Fruit fly (Drosophila melanogaster) whole organism, prepupa: Measurements from ENCODE around the gene Inx7.

ENCODE experiments used
- CG10669 ChIP-seq: fragments of 200-800 bp; sonication (Bioruptor generic); optimal IDR thresholded peaks from 3 replicates; lab custom pipeline; 2018; ENCODE audit warnings: missing biosample characterization, mild to moderate bottlenecking, missing genetic modification characterization, moderate library complexity
- CG11294 ChIP-seq: fragments of 200-800 bp; sonication (Bioruptor generic); IDR thresholded peaks from 2 replicates; pipeline ENCODE4 v1.3.6; 2022; ENCODE audit warnings: missing biosample characterization, missing genetic modification characterization
- CG11762 ChIP-seq: fragments of 200-800 bp; sonication (Bioruptor generic); optimal IDR thresholded peaks from 3 replicates; lab custom pipeline; 2016; ENCODE audit warnings: missing biosample characterization, missing genetic modification characterization; ENCODE audit not compliant: insufficient read depth
- CG11902 ChIP-seq: fragments of 200-800 bp; sonication (Bioruptor generic); optimal IDR thresholded peaks from 3 replicates; lab custom pipeline; 2016; ENCODE audit warnings: missing biosample characterization, missing genetic modification characterization
- CG15336 ChIP-seq: fragments of 200-800 bp; sonication (Bioruptor generic); IDR thresholded peaks from 2 replicates; pipeline ENCODE4 v1.3.6; 2022; ENCODE audit warnings: missing biosample characterization, missing genetic modification characterization
- CG1621 ChIP-seq: fragments of 200-800 bp; sonication (Bioruptor generic); optimal IDR thresholded peaks from 3 replicates; lab custom pipeline; 2018; ENCODE audit warnings: missing biosample characterization, mild to moderate bottlenecking, missing genetic modification characterization
- CG3032 ChIP-seq: fragments of 200-800 bp; optimal IDR thresholded peaks from 2 replicates; lab custom pipeline; 2019; ENCODE audit warnings: missing biosample characterization, mild to moderate bottlenecking, missing genetic modification characterization, moderate library complexity
- CG31627 ChIP-seq: fragments of 200-800 bp; sonication (Bioruptor generic); optimal IDR thresholded peaks from 3 replicates; lab custom pipeline; 2016; ENCODE audit warnings: missing biosample characterization, missing genetic modification characterization
- CG32006 ChIP-seq: fragments of 200-800 bp; sonication (Bioruptor generic); optimal IDR thresholded peaks from 3 replicates; lab custom pipeline; 2017; ENCODE audit warnings: missing biosample characterization, mild to moderate bottlenecking, missing genetic modification characterization
- CG34406 ChIP-seq: fragments of 200-800 bp; sonication (Bioruptor generic); optimal IDR thresholded peaks from 3 replicates; lab custom pipeline; 2016; ENCODE audit warnings: missing biosample characterization, missing genetic modification characterization
- CG3919 ChIP-seq: fragments of 200-800 bp; sonication (Bioruptor generic); optimal IDR thresholded peaks from 3 replicates; lab custom pipeline; 2016; ENCODE audit warnings: missing biosample characterization, missing genetic modification characterization
- CG6163 ChIP-seq: fragments of 200-800 bp; sonication (Bioruptor generic); IDR thresholded peaks from 3 replicates; pipeline ENCODE4 v1.3.6; 2022; ENCODE audit warnings: missing biosample characterization, missing genetic modification characterization
- CG6276 ChIP-seq: fragments of 200-800 bp; sonication (Bioruptor generic); optimal IDR thresholded peaks from 2 replicates; lab custom pipeline; 2017; ENCODE audit warnings: missing biosample characterization, mild to moderate bottlenecking, missing genetic modification characterization
- CG6792 ChIP-seq: fragments of 200-800 bp; sonication (Bioruptor generic); optimal IDR thresholded peaks from 3 replicates; lab custom pipeline; 2016; ENCODE audit warnings: missing biosample characterization, missing genetic modification characterization
- CG6808 ChIP-seq: fragments of 200-800 bp; sonication (Bioruptor generic); optimal IDR thresholded peaks from 3 replicates; lab custom pipeline; 2017; ENCODE audit warnings: missing biosample characterization, missing genetic modification characterization, mild to moderate bottlenecking, moderate library complexity, missing genetic modification reagents
- CG7368 ChIP-seq: fragments of 200-800 bp; sonication (Bioruptor generic); optimal IDR thresholded peaks from 3 replicates; lab custom pipeline; 2016; ENCODE audit warnings: missing biosample characterization, missing genetic modification characterization
- CG8119 ChIP-seq: fragments of 200-800 bp; sonication (Bioruptor generic); IDR thresholded peaks from 3 replicates; pipeline ENCODE4 v1.3.6; 2022; ENCODE audit warnings: missing biosample characterization, missing genetic modification characterization
- CG8319 ChIP-seq: fragments of 200-800 bp; sonication (Bioruptor generic); optimal IDR thresholded peaks from 3 replicates; lab custom pipeline; 2016; ENCODE audit warnings: missing biosample characterization, missing genetic modification characterization
- CG8632 ChIP-seq: fragments of 200-800 bp; sonication (Bioruptor generic); optimal IDR thresholded peaks from 3 replicates; lab custom pipeline; 2016; ENCODE audit warnings: missing biosample characterization, missing genetic modification characterization
- CG9139 ChIP-seq: fragments of 200-800 bp; sonication (Bioruptor generic); optimal IDR thresholded peaks from 3 replicates; lab custom pipeline; 2017; ENCODE audit warnings: missing biosample characterization, mild to moderate bottlenecking, missing genetic modification characterization
- Eip78C ChIP-seq: fragments of 200-800 bp; sonication (Bioruptor generic); peaks from one replicate; lab custom pipeline; 2016; ENCODE audit warnings: missing biosample characterization, missing genetic modification characterization
- Ets21C ChIP-seq: fragments of 200-800 bp; sonication (Bioruptor generic); optimal IDR thresholded peaks from 3 replicates; lab custom pipeline; 2016; ENCODE audit warnings: missing biosample characterization, missing genetic modification characterization
- Ets96B ChIP-seq: fragments of 200-800 bp; optimal IDR thresholded peaks from 2 replicates; lab custom pipeline; 2019; ENCODE audit warnings: missing biosample characterization, mild to moderate bottlenecking, missing genetic modification characterization, moderate library complexity
- Gug ChIP-seq: fragments of 200-800 bp; sonication (Bioruptor generic); IDR thresholded peaks from 2 replicates; pipeline ENCODE4 v1.3.6; 2022; ENCODE audit warnings: missing biosample characterization, missing genetic modification characterization
- Hr39 ChIP-seq: fragments of 200-800 bp; sonication (Bioruptor generic); optimal IDR thresholded peaks from 2 replicates; lab custom pipeline; 2016; ENCODE audit warnings: missing biosample characterization, missing genetic modification characterization
- Lpt ChIP-seq: fragments of 200-800 bp; sonication (Bioruptor generic); optimal IDR thresholded peaks from 3 replicates; lab custom pipeline; 2016; ENCODE audit warnings: missing biosample characterization, missing genetic modification characterization
- Met ChIP-seq: fragments of 200-800 bp; sonication (Bioruptor generic); optimal IDR thresholded peaks from 3 replicates; lab custom pipeline; 2016; ENCODE audit warnings: missing biosample characterization, missing genetic modification characterization
- OdsH ChIP-seq: fragments of 200-800 bp; sonication (Bioruptor generic); optimal IDR thresholded peaks from 3 replicates; lab custom pipeline; 2016; ENCODE audit warnings: missing biosample characterization, missing genetic modification characterization
- Smox ChIP-seq: fragments of 200-800 bp; sonication (Bioruptor generic); optimal IDR thresholded peaks from 3 replicates; lab custom pipeline; 2016; ENCODE audit warnings: missing biosample characterization, missing genetic modification characterization
- Sox102F ChIP-seq: fragments of 200-800 bp; sonication (Bioruptor generic); optimal IDR thresholded peaks from 2 replicates; lab custom pipeline; 2016; ENCODE audit warnings: missing biosample characterization, mild to moderate bottlenecking, missing genetic modification characterization
- Sox14 ChIP-seq: fragments of 200-800 bp; sonication (Bioruptor generic); optimal IDR thresholded peaks from 3 replicates; lab custom pipeline; 2016; ENCODE audit warnings: missing biosample characterization, missing genetic modification characterization
- Sox15 ChIP-seq: fragments of 200-800 bp; sonication (Bioruptor generic); optimal IDR thresholded peaks from 3 replicates; lab custom pipeline; 2016; ENCODE audit warnings: missing biosample characterization, missing genetic modification characterization
- achi ChIP-seq: fragments of 200-800 bp; sonication (Bioruptor generic); optimal IDR thresholded peaks from 3 replicates; lab custom pipeline; 2016; ENCODE audit warnings: missing biosample characterization, missing genetic modification characterization
- acj6 ChIP-seq: fragments of 200-800 bp; sonication (Bioruptor generic); optimal IDR thresholded peaks from 3 replicates; lab custom pipeline; 2016; ENCODE audit warnings: missing biosample characterization, missing genetic modification characterization
- cyc ChIP-seq: fragments of 200-800 bp; sonication (Bioruptor generic); optimal IDR thresholded peaks from 3 replicates; lab custom pipeline; 2016; ENCODE audit warnings: missing biosample characterization, missing genetic modification characterization
- dsx ChIP-seq: fragments of 200-800 bp; optimal IDR thresholded peaks from 3 replicates; lab custom pipeline; 2019; ENCODE audit warnings: missing biosample characterization, mild to moderate bottlenecking, missing genetic modification characterization, moderate library complexity; ENCODE audit not compliant: poor library complexity, severe bottlenecking
- eg ChIP-seq: fragments of 200-800 bp; sonication (Bioruptor generic); IDR thresholded peaks from 3 replicates; pipeline ENCODE4 v1.3.6; 2022; ENCODE audit warnings: missing biosample characterization, missing genetic modification characterization
- esn ChIP-seq: fragments of 200-800 bp; sonication (Bioruptor generic); optimal IDR thresholded peaks from 2 replicates; lab custom pipeline; 2016; ENCODE audit warnings: missing biosample characterization, mild to moderate bottlenecking, missing genetic modification characterization, moderate library complexity
- lz ChIP-seq: fragments of 200-800 bp; sonication (Bioruptor generic); optimal IDR thresholded peaks from 3 replicates; lab custom pipeline; 2016; ENCODE audit warnings: missing biosample characterization, missing genetic modification characterization
- net ChIP-seq: fragments of 200-800 bp; sonication (Bioruptor generic); optimal IDR thresholded peaks from 3 replicates; lab custom pipeline; 2016; ENCODE audit warnings: missing biosample characterization, missing genetic modification characterization
- pdm3 ChIP-seq: fragments of 200-800 bp; sonication (Bioruptor generic); optimal IDR thresholded peaks from 3 replicates; lab custom pipeline; 2016; ENCODE audit warnings: missing biosample characterization, missing genetic modification characterization
- salr ChIP-seq, 2 experiments: fragments of 200-800 bp; sonication (Bioruptor generic); optimal IDR thresholded peaks; 3 replicates each; lab custom pipeline; 2016 to 2018; ENCODE audit warnings: missing biosample characterization in 2 of 2, missing genetic modification characterization in 2 of 2, mild to moderate bottlenecking in 1 of 2
- spab ChIP-seq: fragments of 200-800 bp; sonication (Bioruptor generic); optimal IDR thresholded peaks from 2 replicates; lab custom pipeline; 2017; ENCODE audit warnings: missing biosample characterization, mild to moderate bottlenecking, missing genetic modification characterization, missing genetic modification reagents
- ss ChIP-seq, 2 experiments: fragments of 200-800 bp; sonication (Bioruptor generic); optimal IDR thresholded peaks; 2 replicates in 1 of 2; 3 replicates in 1 of 2; lab custom pipeline; 2017 to 2018; ENCODE audit warnings: mild to moderate bottlenecking in 2 of 2, missing biosample characterization in 2 of 2, missing genetic modification characterization in 2 of 2, moderate library complexity in 1 of 2
- svp ChIP-seq: fragments of 200-800 bp; sonication (Bioruptor generic); peaks from one replicate; lab custom pipeline; 2016; ENCODE audit warnings: missing biosample characterization, missing genetic modification characterization
- topi ChIP-seq: fragments of 200-800 bp; sonication (Bioruptor generic); optimal IDR thresholded peaks from 3 replicates; lab custom pipeline; 2016; ENCODE audit warnings: missing biosample characterization, missing genetic modification characterization
- vri ChIP-seq: fragments of 200-800 bp; sonication (Bioruptor generic); optimal IDR thresholded peaks from 3 replicates; lab custom pipeline; 2016; ENCODE audit warnings: missing biosample characterization, mild to moderate bottlenecking, missing genetic modification characterization

The Inx7 gene

DNA sequence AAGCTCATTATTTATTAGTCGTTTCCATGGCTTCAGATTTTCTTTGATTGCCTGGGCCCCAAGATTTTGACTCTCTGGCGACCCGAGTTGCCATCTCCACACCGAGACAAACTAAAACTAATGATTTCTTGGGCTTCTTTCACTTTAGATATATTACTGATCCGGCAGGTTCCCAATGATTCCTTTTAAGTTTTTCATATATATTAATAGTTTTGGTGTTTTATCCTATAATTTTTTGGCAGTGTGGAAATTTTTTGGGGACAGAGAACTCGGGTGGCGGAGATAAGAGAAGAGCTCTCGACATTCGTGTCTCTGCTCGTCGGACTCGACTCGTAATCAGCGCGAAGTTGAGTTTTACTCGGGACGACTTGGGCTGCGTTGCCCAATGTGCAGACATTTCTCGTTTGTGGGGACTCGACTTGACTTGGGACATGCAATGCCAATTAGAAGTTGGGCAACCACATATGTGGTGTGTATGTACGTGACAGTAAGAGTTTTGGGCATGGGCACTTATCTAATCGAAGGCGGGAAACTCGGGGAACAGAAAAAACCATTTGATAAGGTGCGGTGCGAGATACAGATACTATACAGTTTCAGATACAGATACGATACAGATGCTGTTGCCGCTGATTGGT lies 7.8 kb upstream of the Inx7 start:
- TF ChIP-seq eg (peak; percentile 68), svp (peak; percentile 81), CG6276 (GFP tag; lab: Kevin White, UChicago) (peak; percentile 33), CG3919 (GFP tag; lab: Kevin White, UChicago) (peak; percentile 11), salr (GFP tag; optimal IDR thresholded peaks at IDR 0.05; lab: Kevin White, UChicago) (peak in 1 of 2 experiments; percentile 33), esn (GFP tag; lab: Kevin White, UChicago) (peak; percentile 68), CG32006 (GFP tag; lab: Kevin White, UChicago) (peak; percentile 61), ss (GFP tag; optimal IDR thresholded peaks at IDR 0.05; lab: Kevin White, UChicago) (peak in 1 of 2 experiments; percentile 19), net (GFP tag; lab: Kevin White, UChicago) (peak; percentile 18), Sox14 (GFP tag; lab: Kevin White, UChicago) (peak; percentile 7), Ets21C (GFP tag; lab: Kevin White, UChicago) (peak; percentile 7), acj6 (GFP tag; lab: Kevin White, UChicago) (peak; percentile 17), Gug (0 out of 2 replicates have a peak, but pooled peaks have one; percentile 15), CG6792 (GFP tag; lab: Kevin White, UChicago) (peak; percentile 17), Ets96B (tag; lab: Kevin White, UChicago) (no peak), CG7368 (no peak), CG34406 (peak; percentile 32), spab (GFP tag; lab: Kevin White, UChicago) (peak; percentile 2), OdsH (GFP tag; lab: Kevin White, UChicago) (peak; percentile 8), Sox15 (GFP tag; lab: Kevin White, UChicago) (no peak), Lpt (GFP tag; lab: Kevin White, UChicago) (no peak), pdm3 (GFP tag; lab: Kevin White, UChicago) (peak; percentile 42), Eip78C (peak; percentile 74), Sox102F (peak; percentile 37), CG11902 (no peak), vri (GFP tag; lab: Kevin White, UChicago) (peak; percentile 56), Hr39 (peak; percentile 36), CG6808 (GFP tag; lab: Kevin White, UChicago) (no peak), CG8632 (GFP tag; lab: Kevin White, UChicago) (no peak), CG3032 (tag; lab: Kevin White, UChicago) (peak; percentile 18), achi (GFP tag; lab: Kevin White, UChicago) (peak; percentile 40), CG8119 (GFP tag; lab: Robert Waterston, UW) (0 out of 3 replicates have a peak, but pooled peaks have one; percentile 35), Met (peak; percentile 64), dsx (peak; percentile 21), Smox (GFP tag; lab: Kevin White, UChicago) (peak; percentile 20), cyc (GFP tag; lab: Kevin White, UChicago) (peak; percentile 24), CG8319 (GFP tag; lab: Kevin White, UChicago) (no peak), CG15336 (GFP tag; lab: Robert Waterston, UW) (peak; percentile 41; the same call in 1 of the 2 replicates), topi (GFP tag; lab: Kevin White, UChicago) (peak; percentile 62)

DNA sequence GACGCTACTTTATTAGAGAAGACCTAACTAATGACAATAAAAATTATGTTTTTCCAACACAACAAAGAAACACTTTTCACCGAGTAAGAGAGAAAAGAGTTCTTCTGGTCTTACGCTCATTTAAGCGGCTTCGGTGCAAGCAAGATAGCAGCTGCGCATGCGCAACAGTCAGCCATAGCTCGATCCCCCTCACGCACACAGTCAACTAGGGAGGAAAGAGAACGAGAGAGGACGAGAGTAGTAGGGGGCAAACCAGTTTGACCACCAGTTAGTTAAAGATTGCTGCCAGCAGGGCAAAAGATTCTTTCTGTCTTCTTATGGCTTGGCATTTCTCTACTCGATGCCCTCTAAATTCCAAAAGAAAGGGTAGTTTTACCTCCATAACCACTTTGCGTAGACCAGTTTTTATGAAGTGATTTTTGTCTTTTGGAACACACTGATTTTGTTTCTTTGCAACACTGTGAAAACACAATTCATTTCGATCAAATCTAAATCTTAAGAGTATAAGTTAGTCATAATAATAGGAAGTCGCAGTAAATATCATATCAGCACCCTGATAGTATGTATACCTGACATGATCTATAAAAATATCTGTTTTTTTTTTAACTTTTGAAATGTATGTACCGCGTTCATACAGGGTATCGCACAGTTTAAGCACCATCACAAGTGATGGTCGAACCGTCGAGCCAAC lies 7.2 kb upstream of the Inx7 start:
- TF ChIP-seq Eip78C (peak; percentile 81), svp (no peak), CG10669 (GFP tag; lab: Kevin White, UChicago) (no peak), CG1621 (tag; lab: Kevin White, UChicago) (no peak), OdsH (GFP tag; lab: Kevin White, UChicago) (peak; percentile 37), Sox15 (GFP tag; lab: Kevin White, UChicago) (no peak), acj6 (GFP tag; lab: Kevin White, UChicago) (peak; percentile 46), Ets96B (tag; lab: Kevin White, UChicago) (peak; percentile 17), CG11762 (no peak), achi (GFP tag; lab: Kevin White, UChicago) (peak; percentile 56), CG6808 (GFP tag; lab: Kevin White, UChicago) (peak; percentile 38), CG3919 (GFP tag; lab: Kevin White, UChicago) (peak; percentile 29), CG8119 (GFP tag; lab: Robert Waterston, UW) (no peak), Sox14 (GFP tag; lab: Kevin White, UChicago) (peak; percentile 35), CG9139 (GFP tag; lab: Kevin White, UChicago) (no peak), CG6276 (GFP tag; lab: Kevin White, UChicago) (peak; percentile 28), CG8632 (GFP tag; lab: Kevin White, UChicago) (peak; percentile 34), Sox102F (peak; percentile 40), CG6163 (GFP tag; lab: Robert Waterston, UW) (peak; percentile 41; the same call in 1 of the 3 replicates), lz (GFP tag; lab: Kevin White, UChicago) (peak; percentile 6), CG31627 (peak; percentile 29), CG11294 (GFP tag; lab: Robert Waterston, UW) (no peak), CG32006 (GFP tag; lab: Kevin White, UChicago) (peak; percentile 65)
